Worm (Caenorhabditis elegans) whole organism, L1 larva: Measurements from ENCODE around the gene str-57.

Experiments
- Y116A8C.19 ChIP-seq: sonication (generic microtip); optimal IDR thresholded peaks from 2 replicates; lab custom pipeline; 2016; ENCODE audit warnings: missing compliant biosample characterization, missing genetic modification characterization, borderline replicate concordance
- nhr-12 ChIP-seq: sonication (generic microtip); optimal IDR thresholded peaks from 2 replicates; lab custom pipeline; 2017; ENCODE audit warnings: missing biosample characterization, missing genetic modification characterization

DNA sequence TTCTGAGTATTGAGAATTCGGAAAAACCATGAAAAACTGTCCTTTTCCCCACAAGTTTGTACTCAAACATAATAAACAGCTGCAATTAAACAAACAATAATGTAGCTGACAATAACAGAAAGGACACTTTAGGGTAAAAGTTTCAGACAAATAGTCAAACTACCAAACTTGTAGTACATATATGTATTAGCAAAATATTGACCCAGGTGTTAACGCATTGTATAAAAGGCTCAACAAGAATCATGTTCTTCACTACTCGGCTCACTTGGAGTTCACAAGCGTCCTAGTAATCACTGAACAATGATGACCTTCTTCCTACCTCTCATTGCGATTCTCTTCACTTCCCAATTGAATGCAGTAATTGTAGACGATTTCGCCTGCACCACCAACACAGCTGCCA, 41.4 kb downstream of the str-57 start, which contains the start of gene F35E8.6:
- TF ChIP-seq Y116A8C.19: no peak
- no peak for TF ChIP-seq nhr-12 (tag; lab: Kevin White, UChicago)
